Fruit fly (Drosophila melanogaster): ENCODE measurements around the gene CG14218.

CG14218 gene

dm6 chrX:19579648-19580301 is 2.0 kb downstream of the CG14218 start, which contains the start of gene Tao (continued):
- TF ChIP-seq pho (GFP tag; optimal IDR thresholded peaks at IDR 0.05) (no peak), h (optimal IDR thresholded peaks at IDR 0.05) (no peak), Meics (GFP tag; optimal IDR thresholded peaks at IDR 0.05) (peak; percentile 2), CrebB (tag; optimal IDR thresholded peaks at IDR 0.05) (no peak), CG14710 (tag; optimal IDR thresholded peaks at IDR 0.05) (peak; percentile 58), ranshi (GFP tag; IDR thresholded peaks at IDR 0.05) (no peak), Antp (GFP tag; optimal IDR thresholded peaks at IDR 0.05) (no peak), CG10274 (GFP tag; optimal IDR thresholded peaks at IDR 0.05) (no peak), CG30020 (tag; optimal IDR thresholded peaks at IDR 0.05) (no peak), CG34376 (GFP tag; optimal IDR thresholded peaks at IDR 0.05) (no peak), Bgb (GFP tag; IDR thresholded peaks at IDR 0.05; ENCODE audit: partially characterized antibody) (peak; percentile 77), CG1233 (GFP tag; optimal IDR thresholded peaks at IDR 0.05) (no peak), wdn (GFP tag; IDR thresholded peaks at IDR 0.05) (no peak), dysf (GFP tag; IDR thresholded peaks at IDR 0.05) (no peak), dimm (GFP tag; IDR thresholded peaks at IDR 0.05) (no peak), ttk (GFP tag; IDR thresholded peaks at IDR 0.05) (no peak), E2f2 (GFP tag; IDR thresholded peaks at IDR 0.05) (peak; percentile 80), CG15696 (tag; optimal IDR thresholded peaks at IDR 0.05) (no peak), CG8765 (GFP tag; IDR thresholded peaks at IDR 0.05) (no peak), chm (GFP tag; IDR thresholded peaks at IDR 0.05) (no peak), gt (GFP tag; IDR thresholded peaks at IDR 0.05) (no peak), gcm2 (GFP tag; optimal IDR thresholded peaks at IDR 0.05) (no peak), Scr (GFP tag; IDR thresholded peaks at IDR 0.05; ENCODE audit: partially characterized antibody) (peak; percentile 91), NC2β (GFP tag; optimal IDR thresholded peaks at IDR 0.05) (no peak), CG4360 (GFP tag; IDR thresholded peaks at IDR 0.05) (no peak), CG1603 (tag; optimal IDR thresholded peaks at IDR 0.05) (no peak), mam (GFP tag; optimal IDR thresholded peaks at IDR 0.05) (no peak), Vsx1 (GFP tag; optimal IDR thresholded peaks at IDR 0.05) (no peak), CG14050 (GFP tag; IDR thresholded peaks at IDR 0.05) (no peak), vvl (GFP tag; IDR thresholded peaks at IDR 0.05) (no peak), Abd-B (GFP tag; optimal IDR thresholded peaks at IDR 0.05) (peak; percentile 13), CG7556 (GFP tag; optimal IDR thresholded peaks at IDR 0.05) (no peak), prd (optimal IDR thresholded peaks at IDR 0.05) (no peak), prd (GFP tag; IDR thresholded peaks at IDR 0.05) (no peak; the same call in 2 of the 3 replicates), CG10147 (GFP tag; optimal IDR thresholded peaks at IDR 0.05) (no peak), CG2202 (tag; optimal IDR thresholded peaks at IDR 0.05) (no peak), Dip3 (GFP tag; optimal IDR thresholded peaks at IDR 0.05) (no peak), ken (GFP tag; IDR thresholded peaks at IDR 0.05) (no peak), CG14441 (GFP tag; IDR thresholded peaks at IDR 0.05) (no peak), Nf-YA (GFP tag; IDR thresholded peaks at IDR 0.05) (no peak), Spps (tag; optimal IDR thresholded peaks at IDR 0.05) (no peak), mld (GFP tag; IDR thresholded peaks at IDR 0.05; ENCODE audit: partially characterized antibody) (peak; percentile 54; the same call in 1 of the 3 replicates), ash1 (GFP tag; optimal IDR thresholded peaks at IDR 0.05) (no peak), CG9817 (tag; optimal IDR thresholded peaks at IDR 0.05) (no peak), Usf (GFP tag; optimal IDR thresholded peaks at IDR 0.05) (no peak), caup (GFP tag; optimal IDR thresholded peaks at IDR 0.05; ENCODE audit: severe bottlenecking) (no peak), CG5953 (GFP tag; IDR thresholded peaks at IDR 0.05) (no peak), nom (GFP tag; optimal IDR thresholded peaks at IDR 0.05) (no peak), CG13894 (tag; optimal IDR thresholded peaks at IDR 0.05) (no peak), CG31365 (tag; optimal IDR thresholded peaks at IDR 0.05) (no peak), CG7271 (tag; optimal IDR thresholded peaks at IDR 0.05) (no peak)

Measured in whole organism, embryonic.